Worm (Caenorhabditis elegans): ENCODE measurements around the gene set-9.

- TF ChIP-seq snpc-4 (tag; optimal IDR thresholded peaks at IDR 0.05) (no peak), ceh-83 (GFP tag; optimal IDR thresholded peaks at IDR 0.05) (no peak), unc-39 (tag; optimal IDR thresholded peaks at IDR 0.05) (no peak), elt-1 (tag; optimal IDR thresholded peaks at IDR 0.05; ENCODE audit: borderline replicate concordance, insufficient read depth) (no peak), ces-1 (GFP tag; optimal IDR thresholded peaks at IDR 0.05) (no peak), pha-4 (tag; optimal IDR thresholded peaks at IDR 0.05) (no peak), nhr-28 (tag; optimal IDR thresholded peaks at IDR 0.05) (no peak), M03D4.4 (tag; optimal IDR thresholded peaks at IDR 0.05) (no peak), nhr-76 (tag; optimal IDR thresholded peaks at IDR 0.05) (no peak), lin-13 (tag; optimal IDR thresholded peaks at IDR 0.05) (no peak)
These were observed 11.8 kb downstream of the set-9 start for ce11 chrIV:4319473-4319872.

Measured in whole organism, mixed stage, embryonic.